Fruit fly (Drosophila melanogaster): ENCODE results near the gene cindr.

Gene cindr

DNA sequence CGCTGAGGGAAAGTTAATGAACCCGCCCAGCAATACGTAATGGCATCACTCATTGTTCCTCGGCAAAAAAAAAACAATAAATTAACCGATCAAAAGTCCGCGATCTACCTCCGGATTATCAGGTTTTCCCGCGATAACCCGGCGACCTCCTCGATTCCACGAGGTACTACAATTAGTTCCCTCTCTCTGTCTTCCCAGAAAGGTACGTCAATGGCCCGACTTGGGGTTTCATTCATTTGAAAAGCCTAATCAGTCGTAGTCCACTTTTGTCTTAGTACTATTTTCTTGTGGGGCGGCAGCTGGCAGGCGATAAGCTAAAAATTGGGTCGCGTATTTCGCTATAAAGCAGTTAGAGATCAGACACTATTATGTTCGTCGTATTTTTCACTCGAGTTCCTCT lies 29.2 kb upstream of the cindr start:
- TF ChIP-seq CTCF (optimal IDR thresholded peaks at IDR 0.05) (no peak), CG8478 (optimal IDR thresholded peaks at IDR 0.05) (no peak)

DNA sequence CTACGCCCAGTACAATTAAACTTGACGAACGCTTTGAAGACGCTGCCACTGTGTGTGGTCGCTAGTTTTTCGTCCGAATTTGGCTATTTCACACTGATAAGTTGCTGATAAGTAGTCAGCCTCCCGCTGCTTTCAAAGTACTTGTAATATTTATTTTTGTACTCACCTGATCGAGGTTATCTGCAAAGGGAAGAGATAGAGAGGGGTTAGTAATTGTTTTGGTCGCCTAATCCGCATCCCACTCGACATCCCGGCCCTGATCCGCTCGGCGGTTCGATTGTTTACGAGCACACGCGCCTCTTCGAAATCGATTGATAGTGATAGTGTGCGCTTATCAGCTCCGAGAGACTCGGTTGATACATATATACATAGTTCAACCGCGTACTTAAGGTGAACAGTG lies 28.0 kb upstream of the cindr start:
- TF ChIP-seq CG8478 (optimal IDR thresholded peaks at IDR 0.05) (no peak), CTCF (optimal IDR thresholded peaks at IDR 0.05) (no peak)

DNA sequence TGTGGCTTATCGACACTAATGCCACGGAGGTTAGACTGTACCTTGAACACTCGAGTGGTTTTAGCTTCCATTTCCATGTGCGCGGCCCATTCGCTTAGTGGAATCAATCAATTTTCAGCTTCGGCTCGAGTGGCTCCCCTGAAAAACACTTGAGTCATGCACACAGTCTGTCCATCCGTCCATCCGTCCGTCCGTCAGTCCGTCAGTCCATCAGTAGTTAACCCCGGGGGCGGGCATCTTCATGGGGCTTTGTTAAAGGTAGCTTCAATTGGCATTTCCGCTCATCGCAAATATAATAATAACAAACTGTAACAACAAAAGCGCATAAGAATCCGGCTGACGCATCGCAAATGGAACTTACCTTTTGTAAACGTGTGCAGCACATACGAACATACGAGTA lies 27.3 kb upstream of the cindr start:
- TF ChIP-seq CG8478 (optimal IDR thresholded peaks at IDR 0.05) (no peak), CTCF (optimal IDR thresholded peaks at IDR 0.05) (no peak)

DNA sequence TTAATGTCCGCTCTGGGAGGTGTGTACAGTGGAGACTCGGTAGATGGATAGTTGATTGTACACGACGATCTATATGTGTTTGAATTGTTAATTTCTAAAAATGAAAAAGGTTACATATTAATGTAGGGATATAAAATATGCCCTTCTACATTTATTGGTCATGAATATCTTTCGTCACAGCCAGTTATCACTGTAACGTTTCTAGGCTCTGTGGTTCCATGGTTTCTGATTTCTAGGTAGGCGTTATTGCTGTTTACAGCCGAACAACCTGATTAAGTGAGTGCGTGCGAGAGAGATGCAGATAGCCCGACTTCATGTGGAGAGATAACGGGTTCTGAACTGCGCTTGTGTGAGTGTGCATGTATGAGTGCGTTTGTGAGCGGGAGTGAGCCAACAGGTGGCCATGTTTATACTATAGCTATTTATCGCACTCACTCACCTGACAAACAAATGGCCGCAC lies 26.7 kb upstream of the cindr start:
- TF ChIP-seq CG8478 (optimal IDR thresholded peaks at IDR 0.05) = no peak
- no peak for TF ChIP-seq CTCF (optimal IDR thresholded peaks at IDR 0.05)

DNA sequence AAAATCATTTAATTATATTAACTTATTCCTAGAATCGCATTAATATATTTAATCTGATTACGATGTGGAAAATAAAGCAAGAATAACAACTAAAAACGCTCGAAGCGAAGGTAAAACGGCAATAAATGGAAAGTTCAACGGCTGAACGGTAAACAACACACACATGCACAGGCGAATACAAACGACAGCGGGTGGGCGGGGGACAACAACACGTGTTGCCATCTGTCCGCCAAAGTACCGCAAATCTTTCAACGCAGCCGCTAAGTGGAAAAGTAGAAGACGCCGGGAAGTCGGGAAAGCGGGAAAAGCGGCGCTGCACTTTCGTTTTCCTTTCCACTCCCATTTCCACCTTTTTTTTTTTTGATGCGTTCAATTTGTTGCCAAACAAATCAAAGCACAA lies 25.9 kb upstream of the cindr start:
- TF ChIP-seq CG8478 (optimal IDR thresholded peaks at IDR 0.05) (no peak), CTCF (optimal IDR thresholded peaks at IDR 0.05) (no peak)

DNA sequence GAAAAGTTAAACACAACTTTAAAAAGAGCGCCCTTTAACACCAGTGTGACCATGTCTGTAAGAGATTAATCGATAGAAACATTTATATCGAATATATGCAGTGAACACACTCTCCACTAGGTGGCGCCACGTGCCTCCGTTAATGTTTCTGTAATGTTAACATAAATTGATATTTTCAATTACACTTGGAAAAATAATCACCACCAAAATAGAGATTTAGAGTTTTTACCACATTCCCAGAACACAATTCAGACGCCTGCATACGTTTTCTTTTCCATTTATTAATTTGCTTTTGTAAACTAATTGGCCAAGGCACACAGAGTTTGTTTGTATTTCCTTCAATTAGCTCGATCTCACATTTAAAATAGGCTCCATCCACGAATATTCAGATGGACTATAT lies 19.1 kb upstream of the cindr start:
- TF ChIP-seq CTCF (optimal IDR thresholded peaks at IDR 0.05) (peak; percentile 93 to 97), CG8478 (optimal IDR thresholded peaks at IDR 0.05) (no peak)

DNA sequence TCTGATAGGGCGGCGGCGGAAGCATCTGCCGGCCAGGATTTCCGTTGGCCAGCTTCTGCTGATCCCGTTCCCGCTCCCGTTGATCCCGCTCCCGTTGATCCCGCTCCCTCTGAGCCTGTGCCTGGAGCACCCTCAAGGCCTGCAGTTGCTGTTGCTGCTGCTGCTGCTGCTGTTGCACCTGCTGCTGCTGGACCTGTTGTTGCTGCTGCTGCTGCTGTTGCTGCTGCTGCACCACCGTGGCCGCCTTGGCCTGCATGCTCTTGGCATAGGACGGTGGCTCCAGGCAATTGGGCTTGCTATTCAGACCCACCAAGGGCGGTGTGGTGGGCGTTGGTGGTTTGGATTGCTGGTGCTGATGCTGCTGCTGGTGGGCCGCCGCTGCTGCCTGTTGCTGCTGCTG lies 15.5 kb upstream of the cindr start:
- TF ChIP-seq CTCF (optimal IDR thresholded peaks at IDR 0.05) (no peak), CG8478 (optimal IDR thresholded peaks at IDR 0.05) (no peak)

DNA sequence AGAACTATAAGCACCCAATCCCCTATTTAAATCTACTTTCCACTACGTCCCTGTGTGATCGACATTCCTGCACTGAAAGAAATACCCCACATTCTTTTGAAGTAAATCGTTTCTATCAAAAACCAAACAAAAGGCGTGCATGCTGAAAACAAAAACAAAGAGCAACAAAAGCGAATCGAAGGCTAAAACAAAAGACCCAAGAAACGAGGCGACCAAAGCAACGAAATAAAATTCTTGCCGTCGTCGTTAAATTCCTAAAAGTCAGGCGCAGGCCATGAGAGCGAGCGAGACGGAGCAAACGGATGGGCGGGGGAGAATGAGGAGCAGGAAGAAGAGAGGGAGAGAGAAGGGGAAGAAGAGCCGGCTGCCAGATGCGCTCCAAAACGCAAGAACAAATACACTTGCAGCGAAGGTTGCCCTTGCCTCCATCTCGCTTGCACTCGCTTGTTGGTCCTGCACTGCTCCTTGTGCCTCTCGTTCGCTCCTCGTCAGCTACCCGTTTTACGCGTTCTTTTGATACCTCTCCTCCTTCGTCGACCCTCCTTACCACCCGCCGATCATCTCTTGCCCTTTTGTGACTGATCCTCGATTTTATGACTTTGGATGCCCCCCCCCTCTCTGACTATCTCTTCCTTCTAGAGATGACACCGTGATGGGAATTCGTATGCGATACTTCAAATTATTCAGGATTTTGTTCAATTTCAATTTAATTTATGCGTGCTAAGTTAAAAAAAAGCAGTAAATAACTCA lies 13.7 kb upstream of the cindr start:
- no peak for TF ChIP-seq CTCF (optimal IDR thresholded peaks at IDR 0.05)
- TF ChIP-seq CG8478 (optimal IDR thresholded peaks at IDR 0.05) = no peak

DNA sequence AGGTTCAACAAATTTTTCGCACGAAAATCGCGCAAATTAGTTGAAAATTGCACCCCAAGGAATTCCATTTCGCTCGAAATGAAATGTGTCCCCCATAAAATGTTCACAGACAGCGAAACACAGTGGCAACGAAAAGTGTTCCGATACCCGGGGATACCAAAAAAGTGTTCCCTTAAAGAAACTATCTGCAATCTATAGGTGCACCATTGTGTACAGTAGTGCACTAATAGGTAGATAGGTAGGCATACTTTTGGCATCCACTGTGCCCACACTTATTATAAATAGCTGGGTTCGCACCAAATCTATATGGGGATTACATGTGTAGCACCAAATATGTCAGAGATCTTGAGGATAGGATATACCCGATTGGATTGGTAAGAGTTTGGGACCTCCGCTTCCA lies 11.7 kb upstream of the cindr start:
- TF ChIP-seq CG8478 (optimal IDR thresholded peaks at IDR 0.05) (no peak), CTCF (optimal IDR thresholded peaks at IDR 0.05) (no peak)

DNA sequence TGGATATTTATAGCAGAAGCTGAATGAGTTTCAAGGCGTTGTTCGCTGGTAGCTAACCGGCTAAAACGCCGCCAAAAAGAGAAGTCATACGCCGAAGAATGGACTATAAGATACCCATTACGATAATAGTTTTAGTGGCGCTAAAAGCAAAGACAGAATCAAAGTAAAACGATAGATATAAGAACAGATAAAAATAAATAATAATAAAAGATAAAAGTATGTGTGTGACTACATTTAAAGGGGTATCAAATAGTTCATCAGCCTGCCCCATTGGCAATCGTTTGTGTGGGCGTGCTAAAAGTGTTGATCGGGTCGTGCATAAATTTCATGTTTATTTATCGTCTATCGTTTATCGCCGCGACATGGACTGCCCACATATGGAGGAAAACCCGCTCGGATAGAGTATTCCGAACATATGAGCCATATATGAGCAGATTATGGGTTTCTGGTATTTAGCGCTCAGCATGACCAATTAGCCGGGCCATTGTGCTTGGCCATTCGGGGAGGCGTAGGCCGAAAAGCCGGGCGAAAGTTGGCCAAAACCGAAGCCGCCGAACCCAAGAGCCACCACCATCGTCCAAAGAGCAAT lies 11.0 kb upstream of the cindr start:
- TF ChIP-seq CTCF (optimal IDR thresholded peaks at IDR 0.05) (no peak), CG8478 (optimal IDR thresholded peaks at IDR 0.05) (no peak)

DNA sequence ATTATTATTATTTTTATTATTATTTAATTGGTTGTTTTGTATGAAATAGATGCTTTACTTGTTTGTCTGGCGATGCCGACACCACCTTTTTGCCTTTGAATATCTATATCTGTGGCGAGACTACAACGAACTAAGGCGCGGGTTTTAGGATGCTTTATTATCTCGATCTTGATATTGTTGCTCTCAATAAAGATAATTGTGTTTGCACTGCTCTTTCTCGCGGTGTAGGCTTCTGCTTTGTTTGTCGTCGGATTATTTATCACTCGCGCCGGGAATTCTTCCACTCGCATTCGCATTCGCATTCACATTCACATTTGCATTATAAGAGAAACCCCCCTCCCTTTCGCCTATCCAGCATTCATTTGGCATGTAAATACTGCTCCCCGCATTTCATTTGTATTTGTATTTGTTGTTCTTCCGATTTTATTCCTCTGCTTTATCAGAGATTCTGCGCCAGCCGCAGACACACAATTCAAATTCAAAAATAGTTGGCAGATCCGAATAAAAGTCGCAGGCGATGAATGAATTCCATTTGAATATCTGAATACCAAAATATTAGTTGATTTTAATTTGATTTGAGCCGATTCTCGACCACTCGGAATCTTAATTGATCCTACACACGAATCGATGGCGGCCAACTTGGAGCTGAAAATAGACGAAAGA lies 8.0 kb upstream of the cindr start:
- TF ChIP-seq CTCF (optimal IDR thresholded peaks at IDR 0.05) = no peak
- peak; percentile 77 for TF ChIP-seq CG8478 (optimal IDR thresholded peaks at IDR 0.05)

DNA sequence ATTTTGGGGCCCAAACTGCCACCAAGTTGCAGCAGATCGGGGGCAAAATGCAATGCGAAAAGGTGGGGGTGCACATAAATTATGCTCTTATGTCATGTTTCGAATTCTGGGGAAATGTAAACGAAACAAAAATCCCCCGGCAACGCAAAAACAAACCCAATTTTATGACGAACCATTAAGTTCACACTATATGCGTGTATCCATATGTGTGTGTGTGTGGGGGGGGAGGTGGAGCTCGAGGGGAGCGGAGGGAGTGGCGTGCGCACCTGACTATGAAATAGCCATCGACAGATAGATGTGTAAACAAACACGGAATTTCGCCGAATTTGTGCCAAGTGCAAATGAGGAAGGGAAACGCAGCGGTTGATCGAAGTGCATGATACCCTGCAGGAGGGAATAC lies 7.0 kb upstream of the cindr start:
- TF ChIP-seq CG8478 (optimal IDR thresholded peaks at IDR 0.05) (no peak), CTCF (optimal IDR thresholded peaks at IDR 0.05) (no peak)

DNA sequence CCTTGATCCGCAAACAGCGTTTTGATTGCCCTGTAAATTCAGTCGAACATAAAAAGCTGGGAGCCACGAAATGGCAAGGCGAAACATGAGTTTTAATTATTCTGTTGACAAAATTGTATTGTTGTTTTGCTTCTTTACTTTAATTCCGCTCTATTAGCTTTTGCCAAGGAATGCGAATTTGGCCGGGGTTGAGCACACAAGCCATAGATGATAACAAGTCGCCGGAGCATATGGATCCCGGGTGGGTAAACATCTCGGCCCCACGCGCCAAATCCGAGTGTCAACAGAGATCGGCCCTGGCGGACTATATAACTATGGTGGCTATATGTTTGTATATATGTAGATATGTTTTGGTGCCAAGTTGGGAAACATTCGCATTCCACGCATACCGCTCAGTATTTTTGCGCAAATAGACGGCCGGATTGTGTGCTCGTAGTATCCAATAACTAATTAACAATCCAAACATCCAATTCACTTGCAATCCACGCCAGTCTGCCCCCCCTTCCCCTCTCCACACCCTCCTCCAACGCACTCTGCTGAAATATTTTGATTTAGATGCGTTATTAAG lies 6.2 kb upstream of the cindr start:
- TF ChIP-seq CTCF (optimal IDR thresholded peaks at IDR 0.05) = no peak
- no peak for TF ChIP-seq CG8478 (optimal IDR thresholded peaks at IDR 0.05)

DNA sequence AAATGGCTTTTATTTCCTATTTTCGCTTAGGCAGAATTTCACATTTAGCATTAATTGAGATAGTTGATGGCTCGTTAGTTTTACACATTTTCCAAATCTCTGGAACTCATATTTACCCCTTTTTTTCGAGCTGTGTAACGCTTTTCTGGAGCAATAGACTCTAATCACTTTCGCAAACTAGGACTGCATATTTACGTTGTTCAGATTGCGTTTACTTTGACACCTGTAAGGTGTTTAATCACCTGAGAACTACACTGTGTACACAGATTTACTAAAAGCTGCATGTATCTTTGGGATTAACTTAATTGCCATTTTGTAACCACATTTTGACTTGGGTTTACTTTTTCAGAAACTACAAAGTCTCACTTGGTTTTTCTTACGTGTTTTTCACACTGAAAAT lies 5.6 kb upstream of the cindr start:
- no peak for TF ChIP-seq CG8478 (optimal IDR thresholded peaks at IDR 0.05)
- TF ChIP-seq CTCF (optimal IDR thresholded peaks at IDR 0.05) = no peak

DNA sequence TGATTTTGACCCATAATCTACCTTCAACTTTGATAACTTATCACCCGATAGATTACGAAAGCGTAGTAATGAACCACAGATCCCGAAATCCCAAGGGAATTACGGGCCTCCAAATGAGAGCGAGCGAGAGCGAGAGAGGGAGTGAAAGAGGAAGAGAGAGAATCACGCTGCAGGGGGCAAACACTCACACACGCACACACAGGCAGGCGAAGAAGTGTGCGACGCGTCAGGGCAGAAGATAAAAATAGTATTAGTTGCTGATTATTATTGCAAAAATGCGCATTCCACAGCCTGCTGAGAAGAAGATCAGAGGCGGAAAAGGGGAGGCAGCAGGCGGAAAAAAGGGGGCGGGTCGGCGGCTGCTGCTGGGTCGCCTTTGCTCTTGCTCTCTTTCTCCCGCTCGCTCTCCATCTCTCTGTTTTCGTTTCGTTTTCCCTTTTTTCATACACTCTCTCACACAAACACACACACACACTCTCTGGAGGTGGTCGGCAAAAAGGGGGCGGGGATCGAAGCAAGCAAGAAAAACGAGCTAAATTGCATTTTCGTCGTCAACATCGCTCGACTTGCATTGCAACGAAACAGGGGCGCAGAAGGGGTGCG lies 5.1 kb upstream of the cindr start:
- TF ChIP-seq CG8478 (optimal IDR thresholded peaks at IDR 0.05) (no peak), CTCF (optimal IDR thresholded peaks at IDR 0.05) (no peak)
